Fruit fly (Drosophila melanogaster): ENCODE measurements around the gene Ggt-1.
A peak's percentile ranks its signal among the peaks of the same experiment; 100 is the strongest.

The Ggt-1 gene

DNA sequence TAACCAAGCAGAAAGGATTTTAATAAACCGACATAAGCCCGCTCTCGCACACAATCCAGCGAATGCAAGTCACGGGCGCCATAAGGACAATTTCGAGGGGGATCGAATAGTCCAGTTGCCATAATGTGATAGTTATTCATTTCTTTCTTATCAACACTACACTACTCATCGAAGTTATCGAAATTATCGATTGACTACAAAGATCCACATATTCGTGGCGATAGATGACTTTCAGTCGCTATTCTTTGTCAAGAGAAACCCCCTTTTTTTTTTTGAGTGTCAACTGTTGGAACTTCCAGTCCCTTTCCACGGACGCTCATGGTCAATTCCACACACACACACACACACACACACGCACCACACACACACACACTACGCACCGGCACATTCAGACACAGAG, 42.2 kb upstream of the Ggt-1 start (continued):
- TF ChIP-seq CG8119 (GFP tag; IDR thresholded peaks at IDR 0.05), result peak; percentile 46; the same call in 2 of the 3 replicates
- TF ChIP-seq CG7368 (GFP tag; optimal IDR thresholded peaks at IDR 0.05), result peak; percentile 89
- TF ChIP-seq ss (GFP tag; optimal IDR thresholded peaks at IDR 0.05), result peak; percentile 80 to 88
- peak; percentile 89 for TF ChIP-seq Ets21C (GFP tag; optimal IDR thresholded peaks at IDR 0.05)
- TF ChIP-seq cyc (GFP tag; optimal IDR thresholded peaks at IDR 0.05), result peak; percentile 87
- TF ChIP-seq OdsH (GFP tag; optimal IDR thresholded peaks at IDR 0.05), result peak; percentile 88
- peak; percentile 28 for TF ChIP-seq CG6276 (GFP tag; optimal IDR thresholded peaks at IDR 0.05)
- TF ChIP-seq CG9139 (GFP tag; optimal IDR thresholded peaks at IDR 0.05), result peak; percentile 58
- no peak for TF ChIP-seq CG11294 (GFP tag; IDR thresholded peaks at IDR 0.05)
- TF ChIP-seq Sox102F (GFP tag; optimal IDR thresholded peaks at IDR 0.05), result peak; percentile 72
- TF ChIP-seq CG16779 (tag; optimal IDR thresholded peaks at IDR 0.05), result peak; percentile 67
- TF ChIP-seq CG4318 (GFP tag; optimal IDR thresholded peaks at IDR 0.05), result peak; percentile 42
- no peak for TF ChIP-seq fkh (GFP tag; optimal IDR thresholded peaks at IDR 0.05)
- TF ChIP-seq CG31627 (GFP tag; optimal IDR thresholded peaks at IDR 0.05), result peak; percentile 90
- peak; percentile 83 for TF ChIP-seq spab (GFP tag; optimal IDR thresholded peaks at IDR 0.05)
- TF ChIP-seq CG10631 (GFP tag; optimal IDR thresholded peaks at IDR 0.05), result peak; percentile 80
- peak; percentile 82 for TF ChIP-seq CG3032 (tag; optimal IDR thresholded peaks at IDR 0.05)

DNA sequence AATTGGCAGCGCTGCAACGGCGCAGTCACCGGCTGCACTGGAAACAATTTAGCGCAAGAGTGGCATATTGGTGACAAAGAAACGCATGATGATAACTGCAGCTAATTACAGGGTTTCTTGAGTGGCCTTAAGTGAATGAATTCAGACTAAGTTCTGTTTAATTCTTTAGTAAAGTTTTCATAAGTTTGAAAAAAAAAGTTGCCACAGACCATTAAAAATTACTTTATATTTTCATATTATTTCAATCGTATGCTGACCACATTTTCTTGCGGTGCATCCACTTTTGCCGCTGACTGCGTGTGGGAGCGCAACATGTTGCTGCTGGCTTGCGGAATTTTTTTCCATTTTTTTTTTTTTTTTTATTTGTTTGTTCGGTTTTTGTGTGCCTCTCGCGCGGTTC, 40.1 kb upstream of the Ggt-1 start:
- TF ChIP-seq topi (GFP tag; optimal IDR thresholded peaks at IDR 0.05), result peak; percentile 83
- peak; percentile 51 for TF ChIP-seq Sox102F (GFP tag; optimal IDR thresholded peaks at IDR 0.05)
- TF ChIP-seq CG34406 (GFP tag; optimal IDR thresholded peaks at IDR 0.05), result peak; percentile 66
- TF ChIP-seq CG8632 (GFP tag; optimal IDR thresholded peaks at IDR 0.05), result peak; percentile 67
- TF ChIP-seq Blimp-1 (GFP tag; optimal IDR thresholded peaks at IDR 0.05), result peak; percentile 13
- TF ChIP-seq eg (GFP tag; IDR thresholded peaks at IDR 0.05), result peak; percentile 79
- TF ChIP-seq pdm3 (GFP tag; optimal IDR thresholded peaks at IDR 0.05), result peak; percentile 74
- no peak for TF ChIP-seq CG7368 (GFP tag; optimal IDR thresholded peaks at IDR 0.05)
- peak; percentile 49 for TF ChIP-seq CG16779 (tag; optimal IDR thresholded peaks at IDR 0.05)
- peak; percentile 66 for TF ChIP-seq CG3919 (GFP tag; optimal IDR thresholded peaks at IDR 0.05)
- TF ChIP-seq ss (GFP tag; optimal IDR thresholded peaks at IDR 0.05), result peak; percentile 60 to 72
- TF ChIP-seq CG3032 (tag; optimal IDR thresholded peaks at IDR 0.05), result peak; percentile 69
- TF ChIP-seq CG32006 (GFP tag; optimal IDR thresholded peaks at IDR 0.05), result peak; percentile 90
- TF ChIP-seq CG6854 (GFP tag; optimal IDR thresholded peaks at IDR 0.05), result no peak
- peak; percentile 83 for TF ChIP-seq lz (GFP tag; optimal IDR thresholded peaks at IDR 0.05)
- TF ChIP-seq CG11294 (GFP tag; IDR thresholded peaks at IDR 0.05), result peak; percentile 70
- TF ChIP-seq Met (GFP tag; optimal IDR thresholded peaks at IDR 0.05), result peak; percentile 81
- peak; percentile 75 for TF ChIP-seq spab (GFP tag; optimal IDR thresholded peaks at IDR 0.05)
- peak; percentile 69 for TF ChIP-seq dac (GFP tag; optimal IDR thresholded peaks at IDR 0.05)
- peak; percentile 70 for TF ChIP-seq Ets96B (tag; optimal IDR thresholded peaks at IDR 0.05)
- peak; percentile 84 for TF ChIP-seq Eip78C (GFP tag)
- peak; percentile 78 for TF ChIP-seq CG6808 (GFP tag; optimal IDR thresholded peaks at IDR 0.05)
- TF ChIP-seq CG8319 (GFP tag; optimal IDR thresholded peaks at IDR 0.05), result peak; percentile 26
- peak; percentile 81 for TF ChIP-seq Eip75B (GFP tag; optimal IDR thresholded peaks at IDR 0.05)
- TF ChIP-seq CG6276 (GFP tag; optimal IDR thresholded peaks at IDR 0.05), result peak; percentile 73
- TF ChIP-seq OdsH (GFP tag; optimal IDR thresholded peaks at IDR 0.05), result peak; percentile 66
- peak; percentile 21 for TF ChIP-seq Ets21C (GFP tag; optimal IDR thresholded peaks at IDR 0.05)
- TF ChIP-seq achi (GFP tag; optimal IDR thresholded peaks at IDR 0.05), result peak; percentile 76
- no peak for TF ChIP-seq fd85E (GFP tag; optimal IDR thresholded peaks at IDR 0.05)
- TF ChIP-seq Hr39 (GFP tag; optimal IDR thresholded peaks at IDR 0.05), result peak; percentile 68
- no peak for TF ChIP-seq Hr38 (GFP tag; optimal IDR thresholded peaks at IDR 0.05)
- TF ChIP-seq CG31627 (GFP tag; optimal IDR thresholded peaks at IDR 0.05), result peak; percentile 57
- no peak for TF ChIP-seq fkh (GFP tag; optimal IDR thresholded peaks at IDR 0.05)
- peak; percentile 77 for TF ChIP-seq esn (GFP tag; optimal IDR thresholded peaks at IDR 0.05)
- TF ChIP-seq Eip93F (GFP tag; optimal IDR thresholded peaks at IDR 0.05), result no peak
- peak; percentile 77 for TF ChIP-seq CG4318 (GFP tag; optimal IDR thresholded peaks at IDR 0.05)
- peak; percentile 31 for TF ChIP-seq CG11902 (GFP tag; optimal IDR thresholded peaks at IDR 0.05)
- peak; percentile 84 for TF ChIP-seq svp (GFP tag)
- TF ChIP-seq fd59A (GFP tag; optimal IDR thresholded peaks at IDR 0.05), result peak; percentile 78
- TF ChIP-seq CG10669 (GFP tag; optimal IDR thresholded peaks at IDR 0.05), result peak; percentile 74
- TF ChIP-seq CG1621 (tag; optimal IDR thresholded peaks at IDR 0.05), result peak; percentile 50
- TF ChIP-seq Smox (GFP tag; optimal IDR thresholded peaks at IDR 0.05), result peak; percentile 57
- peak; percentile 55 for TF ChIP-seq net (GFP tag; optimal IDR thresholded peaks at IDR 0.05)
- TF ChIP-seq Hr4 (GFP tag; optimal IDR thresholded peaks at IDR 0.05), result peak; percentile 80
- TF ChIP-seq CG8119 (GFP tag; IDR thresholded peaks at IDR 0.05), result peak; percentile 85
